Worm (Caenorhabditis elegans) whole organism, L3 larva: Measurements from ENCODE around the gene C17F4.12.

Experiments used
- R02D3.7 ChIP-seq: fragments of 150-350 bp; optimal IDR thresholded peaks from 2 replicates; lab custom pipeline; 2014; ENCODE audit warnings: missing biosample characterization, missing genetic modification characterization
- ZK546.5 ChIP-seq: sonication (generic microtip); optimal IDR thresholded peaks from 2 replicates; lab custom pipeline; 2017; ENCODE audit warnings: missing biosample characterization, missing genetic modification characterization
- aly-2 ChIP-seq: fragments of 150-350 bp; optimal IDR thresholded peaks from 2 replicates; lab custom pipeline; 2014; ENCODE audit warnings: missing biosample characterization, missing genetic modification characterization
- ama-1 ChIP-seq: fragments of 150-350 bp; optimal IDR thresholded peaks from 2 replicates; lab custom pipeline; 2018
- ceh-16 ChIP-seq: sonication (generic microtip); optimal IDR thresholded peaks from 2 replicates; lab custom pipeline; 2017; ENCODE audit warnings: missing biosample characterization, missing genetic modification characterization
- ceh-28 ChIP-seq: fragments of 150-350 bp; optimal IDR thresholded peaks from 2 replicates; lab custom pipeline; 2014; ENCODE audit warnings: missing biosample characterization, missing genetic modification reagents, missing genetic modification characterization
- ceh-9 ChIP-seq: sonication (generic microtip); optimal IDR thresholded peaks from 2 replicates; lab custom pipeline; 2018; ENCODE audit warnings: missing biosample characterization, missing genetic modification characterization
- daf-12 ChIP-seq: fragments of 150-350 bp; optimal IDR thresholded peaks from 2 replicates; lab custom pipeline; 2014; ENCODE audit warnings: missing biosample characterization, missing genetic modification reagents, missing genetic modification characterization
- egl-27 ChIP-seq: sonication (generic microtip); optimal IDR thresholded peaks from 4 replicates; lab custom pipeline; 2017; ENCODE audit warnings: missing biosample characterization, missing genetic modification reagents, missing genetic modification characterization
- egl-5 ChIP-seq: fragments of 150-350 bp; optimal IDR thresholded peaks from 2 replicates; lab custom pipeline; 2017; ENCODE audit warnings: missing biosample characterization, missing genetic modification reagents, missing genetic modification characterization, inconsistent platforms
- elt-2 ChIP-seq: sonication (generic microtip); optimal IDR thresholded peaks from 2 replicates; lab custom pipeline; 2016; ENCODE audit warnings: missing genetic modification reagents, mild to moderate bottlenecking, missing genetic modification characterization, missing compliant biosample characterization
- elt-3 ChIP-seq, 3 experiments: fragments of 150-350 bp in 1 of 3; sonication (generic microtip) in 2 of 3; optimal IDR thresholded peaks; 2 replicates in 2 of 3; 4 replicates in 1 of 3; lab custom pipeline; 2014 to 2017; ENCODE audit warnings: missing biosample characterization in 3 of 3, missing genetic modification characterization in 3 of 3
- eor-1 ChIP-seq, 2 experiments: fragments of 150-350 bp; optimal IDR thresholded peaks; 2 replicates each; lab custom pipeline; 2014 to 2018; ENCODE audit warnings: missing biosample characterization in 2 of 2, missing genetic modification characterization in 2 of 2
- fkh-10 ChIP-seq: sonication (generic microtip); optimal IDR thresholded peaks from 2 replicates; lab custom pipeline; 2017; ENCODE audit warnings: missing biosample characterization, missing genetic modification reagents, missing genetic modification characterization
- fkh-2 ChIP-seq: fragments of 150-350 bp; optimal IDR thresholded peaks from 2 replicates; lab custom pipeline; 2014; ENCODE audit warnings: missing biosample characterization, missing genetic modification reagents, missing genetic modification characterization
- hmg-11 ChIP-seq: sonication (generic microtip); optimal IDR thresholded peaks from 2 replicates; lab custom pipeline; 2016; ENCODE audit warnings: missing genetic modification characterization, missing compliant biosample characterization
- jun-1 ChIP-seq: fragments of 150-350 bp; optimal IDR thresholded peaks from 2 replicates; lab custom pipeline; 2014; ENCODE audit warnings: missing biosample characterization, missing genetic modification reagents, missing genetic modification characterization
- lin-15B ChIP-seq: fragments of 150-350 bp; optimal IDR thresholded peaks from 2 replicates; lab custom pipeline; 2014; ENCODE audit warnings: missing biosample characterization, missing genetic modification characterization
- lin-39 ChIP-seq: fragments of 150-350 bp; optimal IDR thresholded peaks from 2 replicates; lab custom pipeline; 2018; ENCODE audit warnings: missing biosample characterization, missing genetic modification reagents, missing genetic modification characterization
- lsy-12 ChIP-seq: sonication (generic microtip); optimal IDR thresholded peaks from 2 replicates; lab custom pipeline; 2016; ENCODE audit warnings: mild to moderate bottlenecking, missing genetic modification characterization, missing compliant biosample characterization
- mml-1 ChIP-seq: fragments of 150-350 bp; sonication (generic microtip); optimal IDR thresholded peaks from 3 replicates; lab custom pipeline; 2014; ENCODE audit warnings: missing biosample characterization, missing genetic modification characterization
- nhr-11 ChIP-seq: fragments of 150-350 bp; optimal IDR thresholded peaks from 2 replicates; lab custom pipeline; 2014; ENCODE audit warnings: missing biosample characterization, missing genetic modification characterization
- nhr-12 ChIP-seq: fragments of 150-350 bp; optimal IDR thresholded peaks from 2 replicates; lab custom pipeline; 2014; ENCODE audit warnings: missing biosample characterization, missing genetic modification characterization
- nhr-23 ChIP-seq: fragments of 150-350 bp; optimal IDR thresholded peaks from 2 replicates; lab custom pipeline; 2014; ENCODE audit warnings: missing biosample characterization, missing genetic modification reagents, missing genetic modification characterization
- nhr-237 ChIP-seq: fragments of 150-350 bp; optimal IDR thresholded peaks from 2 replicates; lab custom pipeline; 2014; ENCODE audit warnings: missing biosample characterization, missing genetic modification characterization
- nhr-25 ChIP-seq: sonication (generic microtip); optimal IDR thresholded peaks from 2 replicates; lab custom pipeline; 2017; ENCODE audit warnings: missing biosample characterization, missing genetic modification characterization
- nhr-28 ChIP-seq: fragments of 150-350 bp; optimal IDR thresholded peaks from 2 replicates; lab custom pipeline; 2014; ENCODE audit warnings: missing biosample characterization, missing genetic modification characterization
- nhr-43 ChIP-seq: sonication (generic microtip); optimal IDR thresholded peaks from 2 replicates; lab custom pipeline; 2016; ENCODE audit warnings: mild to moderate bottlenecking, missing genetic modification characterization, missing compliant biosample characterization; ENCODE audit not compliant: poor library complexity, severe bottlenecking
- nhr-67 ChIP-seq: fragments of 150-350 bp; optimal IDR thresholded peaks from 2 replicates; lab custom pipeline; 2014; ENCODE audit warnings: missing biosample characterization, missing genetic modification characterization
- nhr-77 ChIP-seq: fragments of 150-350 bp; optimal IDR thresholded peaks from 2 replicates; lab custom pipeline; 2014; ENCODE audit warnings: missing biosample characterization, missing genetic modification characterization
- pha-4 ChIP-seq: fragments of 150-350 bp; optimal IDR thresholded peaks from 2 replicates; lab custom pipeline; 2014; ENCODE audit warnings: missing biosample characterization, missing genetic modification reagents, missing genetic modification characterization
- pqm-1 ChIP-seq: fragments of 150-350 bp; optimal IDR thresholded peaks from 2 replicates; lab custom pipeline; 2017; ENCODE audit warnings: missing biosample characterization, missing genetic modification characterization, inconsistent platforms
- sea-2 ChIP-seq: fragments of 150-350 bp; sonication (generic microtip); optimal IDR thresholded peaks from 4 replicates; lab custom pipeline; 2014; ENCODE audit warnings: missing biosample characterization, missing genetic modification reagents, missing genetic modification characterization
- snpc-4 ChIP-seq: fragments of 150-350 bp; optimal IDR thresholded peaks from 2 replicates; lab custom pipeline; 2014; ENCODE audit warnings: missing biosample characterization, missing genetic modification characterization
- zag-1 ChIP-seq: fragments of 150-350 bp; optimal IDR thresholded peaks from 2 replicates; lab custom pipeline; 2014; ENCODE audit warnings: missing biosample characterization, missing genetic modification characterization
- ztf-11 ChIP-seq: fragments of 150-350 bp; optimal IDR thresholded peaks from 2 replicates; lab custom pipeline; 2014; ENCODE audit warnings: missing biosample characterization, missing genetic modification characterization

The C17F4.12 gene

ce11 chrII:3282353-3282752 lies 38.4 kb upstream of the C17F4.12 start, which contains the start of gene nep-13:
Gene nep-13 (plus strand): TSS chrII:3282653.
- TF ChIP-seq fkh-10 (GFP tag; lab: Kevin White, UChicago), result no peak
- TF ChIP-seq nhr-77 (tag; lab: Kevin White, UChicago), result no peak
- TF ChIP-seq egl-5 (tag; lab: Kevin White, UChicago), result no peak
- TF ChIP-seq eor-1 (tag; optimal IDR thresholded peaks at IDR 0.05; lab: Kevin White, UChicago), result no peak
- no peak for TF ChIP-seq ceh-16
- no peak for TF ChIP-seq ceh-28
- no peak for TF ChIP-seq egl-27 (tag; lab: Kevin White, UChicago)
- TF ChIP-seq nhr-28 (tag; lab: Kevin White, UChicago), result no peak
- no peak for TF ChIP-seq nhr-12 (tag; lab: Kevin White, UChicago)
- no peak for TF ChIP-seq pqm-1 (tag; lab: Kevin White, UChicago)
- no peak for TF ChIP-seq ztf-11 (tag; lab: Kevin White, UChicago)
- TF ChIP-seq jun-1 (tag; lab: Kevin White, UChicago), result no peak
- TF ChIP-seq aly-2 (tag; lab: Kevin White, UChicago), result no peak
- TF ChIP-seq nhr-237 (tag; lab: Kevin White, UChicago), result no peak
- TF ChIP-seq pha-4 (tag; lab: Kevin White, UChicago), result no peak
- no peak for TF ChIP-seq mml-1 (tag; lab: Kevin White, UChicago)

- TF ChIP-seq ceh-16, result no peak
- TF ChIP-seq fkh-10 (GFP tag; lab: Kevin White, UChicago), result no peak
- no peak for TF ChIP-seq ztf-11 (tag; lab: Kevin White, UChicago)
- no peak for TF ChIP-seq nhr-11 (tag; lab: Kevin White, UChicago)
- TF ChIP-seq daf-12 (tag; lab: Kevin White, UChicago), result no peak
- TF ChIP-seq elt-2 (tag; lab: Kevin White, UChicago), result no peak
- no peak for TF ChIP-seq lin-15B (tag; lab: Kevin White, UChicago)
- no peak for TF ChIP-seq nhr-28 (tag; lab: Kevin White, UChicago)
- no peak for TF ChIP-seq nhr-237 (tag; lab: Kevin White, UChicago)
- no peak for TF ChIP-seq pqm-1 (tag; lab: Kevin White, UChicago)
- no peak for TF ChIP-seq ama-1 (lab: Kevin White, UChicago)
- TF ChIP-seq pha-4 (tag; lab: Kevin White, UChicago), result no peak
- no peak for TF ChIP-seq lsy-12 (tag; lab: Kevin White, UChicago)
- TF ChIP-seq hmg-11 (tag; lab: Kevin White, UChicago), result no peak
- TF ChIP-seq eor-1 (tag; optimal IDR thresholded peaks at IDR 0.05; lab: Kevin White, UChicago), result no peak
- TF ChIP-seq R02D3.7 (tag; lab: Kevin White, UChicago), result no peak
- no peak for TF ChIP-seq elt-3 (tag; optimal IDR thresholded peaks at IDR 0.05; lab: Kevin White, UChicago)
Observed at ce11 chrII:3278634-3279033, 34.7 kb upstream of the C17F4.12 start, which contains the start of gene wht-4. Gene wht-4 (plus strand): TSS chrII:3278934.

DNA sequence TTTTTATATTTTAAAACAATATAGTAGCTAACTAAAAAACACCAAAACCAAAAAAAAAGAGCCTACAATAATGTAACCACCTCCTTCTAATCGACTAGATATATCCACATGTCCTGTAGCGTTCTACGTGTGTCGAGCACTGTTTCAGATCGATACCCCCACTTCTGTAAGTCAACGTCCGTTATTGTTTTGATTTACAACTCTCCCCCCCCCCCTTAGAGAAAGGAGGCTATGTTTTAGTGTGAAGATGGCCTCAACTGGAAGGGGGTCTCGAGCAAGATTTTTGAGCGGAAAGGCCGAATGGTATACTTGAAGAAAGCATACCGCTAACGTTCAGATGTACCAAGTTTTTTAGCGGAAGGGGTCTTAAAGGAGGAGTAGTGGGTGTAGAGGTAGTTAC lies 33.7 kb upstream of the C17F4.12 start, which contains the start of gene F02E11.4:
Gene F02E11.4, minus strand, starts transcription at position 101 of the 400 bp plus-strand sequence.
- TF ChIP-seq nhr-25 (tag; lab: Kevin White, UChicago), result no peak

DNA sequence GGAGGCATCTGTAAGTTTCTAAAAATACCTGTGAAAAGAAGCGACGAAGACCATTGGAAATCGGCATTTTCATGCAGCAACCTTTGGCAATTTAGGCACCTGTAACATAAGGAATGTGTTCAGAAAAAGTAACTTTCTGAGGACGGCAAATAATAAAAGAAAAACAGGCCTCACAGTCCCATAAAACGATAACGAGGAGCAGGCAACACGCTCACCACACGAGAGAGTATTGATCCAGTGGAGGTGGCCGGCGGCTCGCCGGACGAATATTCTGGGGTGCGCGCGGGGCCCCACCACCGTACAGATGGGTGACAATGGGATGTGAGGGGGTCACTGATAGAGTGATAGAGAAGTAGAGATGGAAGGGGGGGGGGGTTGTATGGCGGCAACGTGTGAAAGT lies 31.0 kb upstream of the C17F4.12 start, which contains the start of gene F02E11.3:
Gene F02E11.3, minus strand, starts transcription at position 101 of the 400 bp plus-strand sequence.
- TF ChIP-seq nhr-25 (tag; lab: Kevin White, UChicago) (no peak), ZK546.5 (tag; lab: Kevin White, UChicago) (no peak), ztf-11 (tag; lab: Kevin White, UChicago) (no peak), nhr-67 (tag; lab: Kevin White, UChicago) (no peak), sea-2 (GFP tag; lab: Kevin White, UChicago) (no peak), zag-1 (no peak), snpc-4 (no peak), nhr-23 (tag; lab: Kevin White, UChicago) (no peak)

ce11 chrII:3270598-3270997 lies 26.6 kb upstream of the C17F4.12 start:
- no peak for TF ChIP-seq fkh-2 (tag; lab: Kevin White, UChicago)
- no peak for TF ChIP-seq nhr-43 (tag; lab: Kevin White, UChicago)
- no peak for TF ChIP-seq ceh-9
- TF ChIP-seq lin-39 (tag; lab: Kevin White, UChicago), result no peak
